Worm (Caenorhabditis elegans): ENCODE data around the gene F09E5.8.
A peak's percentile ranks its signal among the peaks of the same experiment; 100 is the strongest.

F09E5.8 gene

ce11 chrII:5322732-5323326 lies 27.6 kb upstream of the F09E5.8 start, which contains the start of gene vhp-1:
vhp-1 (plus strand) TSS chrII:5323276.
- no peak for TF ChIP-seq pha-4 (tag; optimal IDR thresholded peaks at IDR 0.05)
- no peak for TF ChIP-seq lin-13 (tag; optimal IDR thresholded peaks at IDR 0.05)
- TF ChIP-seq nhr-28 (tag; optimal IDR thresholded peaks at IDR 0.05): no peak
- no peak for TF ChIP-seq snpc-4 (tag; optimal IDR thresholded peaks at IDR 0.05)
- no peak for TF ChIP-seq bed-3 (GFP tag; optimal IDR thresholded peaks at IDR 0.05)
- TF ChIP-seq sptf-1 (tag; optimal IDR thresholded peaks at IDR 0.05): no peak
- no peak for TF ChIP-seq blmp-1 (tag; optimal IDR thresholded peaks at IDR 0.05)
- no peak for TF ChIP-seq cnd-1 (tag; optimal IDR thresholded peaks at IDR 0.05)
- TF ChIP-seq tbx-8 (GFP tag; optimal IDR thresholded peaks at IDR 0.05): no peak
- TF ChIP-seq mab-5 (tag; optimal IDR thresholded peaks at IDR 0.05): no peak
- no peak for TF ChIP-seq unc-120 (tag; optimal IDR thresholded peaks at IDR 0.05; ENCODE audit: poor library complexity, severe bottlenecking)
- TF ChIP-seq ceh-43 (GFP tag; optimal IDR thresholded peaks at IDR 0.05): no peak
- TF ChIP-seq nhr-12 (tag; optimal IDR thresholded peaks at IDR 0.05): no peak

DNA sequence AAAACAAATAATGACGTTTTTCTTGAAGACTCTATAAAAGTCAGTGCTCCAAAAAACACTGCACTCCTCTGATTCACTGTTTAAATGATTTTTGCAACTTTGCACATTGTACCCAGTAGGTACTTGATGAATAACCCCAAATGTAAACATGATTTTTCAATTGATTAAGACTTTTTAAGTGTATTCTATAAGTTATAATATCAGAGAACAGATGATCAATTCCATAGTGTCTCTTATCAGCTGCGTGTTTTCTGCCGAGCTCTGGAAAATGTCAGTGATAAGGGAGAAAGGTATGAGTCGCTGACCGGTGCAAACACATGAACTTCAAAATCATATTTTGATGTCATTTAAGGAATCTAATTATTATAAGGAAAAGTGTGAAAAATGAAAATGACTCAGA lies 26.7 kb upstream of the F09E5.8 start:
- TF ChIP-seq drap-1 (GFP tag; optimal IDR thresholded peaks at IDR 0.05) (no peak), elt-3 (tag; optimal IDR thresholded peaks at IDR 0.05) (no peak), nhr-237 (tag; optimal IDR thresholded peaks at IDR 0.05) (no peak), ztf-11 (tag; optimal IDR thresholded peaks at IDR 0.05) (no peak), nhr-28 (tag; optimal IDR thresholded peaks at IDR 0.05) (no peak), bed-3 (GFP tag; optimal IDR thresholded peaks at IDR 0.05) (no peak)

- no peak for TF ChIP-seq ceh-39 (tag; optimal IDR thresholded peaks at IDR 0.05)
- TF ChIP-seq pha-4 (tag; optimal IDR thresholded peaks at IDR 0.05): no peak
- TF ChIP-seq nhr-76 (tag; optimal IDR thresholded peaks at IDR 0.05): no peak
- TF ChIP-seq flh-1 (GFP tag; optimal IDR thresholded peaks at IDR 0.05): no peak
- TF ChIP-seq M03D4.4 (tag; optimal IDR thresholded peaks at IDR 0.05): no peak
- no peak for TF ChIP-seq bed-3 (GFP tag; optimal IDR thresholded peaks at IDR 0.05)
- TF ChIP-seq sem-2 (GFP tag; optimal IDR thresholded peaks at IDR 0.05): no peak
- TF ChIP-seq nhr-12 (tag; optimal IDR thresholded peaks at IDR 0.05): no peak
- no peak for TF ChIP-seq lsy-2 (tag; optimal IDR thresholded peaks at IDR 0.05)
- no peak for TF ChIP-seq ces-1 (GFP tag; optimal IDR thresholded peaks at IDR 0.05)
Observed at ce11 chrII:5324653-5325052, 25.8 kb upstream of the F09E5.8 start.

DNA sequence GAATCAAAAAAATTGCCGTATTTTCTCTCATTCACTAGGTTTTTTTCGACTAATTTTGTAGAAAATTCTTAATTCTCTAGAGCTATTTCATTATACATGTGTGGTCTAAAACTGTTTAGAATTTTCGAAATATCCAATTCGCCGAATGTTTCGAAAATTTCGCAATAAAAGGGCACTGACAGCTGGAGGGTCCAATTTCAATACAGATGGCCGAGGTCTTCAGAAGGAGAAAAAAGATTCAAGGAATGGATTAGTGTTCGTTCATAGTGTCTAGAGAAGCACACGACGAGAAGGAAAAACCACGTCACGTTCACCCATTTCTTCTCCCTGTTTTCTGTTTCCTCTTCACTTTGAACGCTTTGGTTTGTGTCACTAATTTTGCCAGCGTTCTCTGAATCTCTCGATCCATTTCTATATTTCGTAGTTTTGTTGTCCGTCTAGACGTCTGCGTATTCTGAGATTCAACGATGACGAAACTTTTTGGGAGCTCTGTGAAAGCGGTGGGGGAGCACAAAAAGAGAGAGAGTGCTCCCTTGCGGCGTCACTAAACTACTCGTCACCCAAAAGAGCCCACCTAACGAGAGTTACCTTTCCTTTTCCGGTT lies 24.3 kb upstream of the F09E5.8 start:
- TF ChIP-seq ceh-83 (GFP tag; optimal IDR thresholded peaks at IDR 0.05) (no peak), lsy-2 (tag; optimal IDR thresholded peaks at IDR 0.05) (peak; percentile 22), unc-62 (GFP tag; optimal IDR thresholded peaks at IDR 0.05) (peak; percentile 57), ceh-43 (GFP tag; optimal IDR thresholded peaks at IDR 0.05) (no peak), unc-120 (tag; optimal IDR thresholded peaks at IDR 0.05; ENCODE audit: poor library complexity, severe bottlenecking) (peak; percentile 71), hlh-1 (tag; optimal IDR thresholded peaks at IDR 0.05) (peak; percentile 38), sptf-1 (tag; optimal IDR thresholded peaks at IDR 0.05) (no peak), drap-1 (GFP tag; optimal IDR thresholded peaks at IDR 0.05) (no peak), bed-3 (GFP tag; optimal IDR thresholded peaks at IDR 0.05) (no peak), mep-1 (tag; optimal IDR thresholded peaks at IDR 0.05) (peak; percentile 39), M03D4.4 (tag; optimal IDR thresholded peaks at IDR 0.05) (no peak), snpc-4 (tag; optimal IDR thresholded peaks at IDR 0.05) (no peak), flh-1 (GFP tag; optimal IDR thresholded peaks at IDR 0.05) (no peak), mab-5 (tag; optimal IDR thresholded peaks at IDR 0.05) (no peak), pha-4 (tag; optimal IDR thresholded peaks at IDR 0.05) (peak; percentile 34), ces-1 (GFP tag; optimal IDR thresholded peaks at IDR 0.05) (peak; percentile 72)

DNA sequence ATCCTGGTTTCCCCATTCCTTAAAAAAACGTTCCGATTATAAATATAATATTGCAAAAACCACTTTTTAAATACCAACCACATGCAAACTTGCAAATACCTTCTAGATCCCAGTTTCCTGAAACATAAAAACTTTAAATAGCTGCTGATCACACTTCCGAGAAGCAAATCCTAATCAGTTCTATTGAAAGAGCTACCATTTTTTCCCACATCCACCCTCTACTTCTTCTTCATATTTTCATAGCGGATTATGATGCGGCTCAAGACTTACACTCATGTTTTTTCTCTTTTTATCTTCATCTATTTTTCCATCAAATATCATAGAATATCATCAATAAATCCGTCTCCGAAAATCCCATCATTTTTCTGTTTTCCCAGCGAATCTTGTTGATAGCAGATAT lies 23.6 kb upstream of the F09E5.8 start:
- TF ChIP-seq sem-2 (GFP tag; optimal IDR thresholded peaks at IDR 0.05): no peak
- TF ChIP-seq nhr-76 (tag; optimal IDR thresholded peaks at IDR 0.05): no peak
- TF ChIP-seq M03D4.4 (tag; optimal IDR thresholded peaks at IDR 0.05): no peak
- TF ChIP-seq ztf-11 (tag; optimal IDR thresholded peaks at IDR 0.05): no peak
- no peak for TF ChIP-seq flh-1 (GFP tag; optimal IDR thresholded peaks at IDR 0.05)
- TF ChIP-seq nhr-12 (tag; optimal IDR thresholded peaks at IDR 0.05): no peak
- TF ChIP-seq bed-3 (GFP tag; optimal IDR thresholded peaks at IDR 0.05): no peak
- TF ChIP-seq ces-1 (GFP tag; optimal IDR thresholded peaks at IDR 0.05): no peak
- TF ChIP-seq pha-4 (tag; optimal IDR thresholded peaks at IDR 0.05): no peak
- no peak for TF ChIP-seq unc-39 (tag; optimal IDR thresholded peaks at IDR 0.05)
- TF ChIP-seq ham-2 (GFP tag; optimal IDR thresholded peaks at IDR 0.05): no peak
- no peak for TF ChIP-seq unc-62 (GFP tag; optimal IDR thresholded peaks at IDR 0.05)
- TF ChIP-seq drap-1 (GFP tag; optimal IDR thresholded peaks at IDR 0.05): no peak
- no peak for TF ChIP-seq cnd-1 (tag; optimal IDR thresholded peaks at IDR 0.05)
- no peak for TF ChIP-seq mls-2 (tag; optimal IDR thresholded peaks at IDR 0.05)
- TF ChIP-seq nhr-28 (tag; optimal IDR thresholded peaks at IDR 0.05): no peak

Data from whole organism, mixed stage, embryonic.